Worm (Caenorhabditis elegans) whole organism, young adult: ENCODE data around the gene F01F1.11.

ENCODE experiments used
- B0019.2 ChIP-seq: fragments of 200-800 bp; sonication (Bioruptor generic); conservative IDR thresholded peaks from 2 replicates; pipeline ENCODE4 v1.3.6; 2022; ENCODE audit warnings: missing genetic modification reagents, missing genetic modification characterization, missing compliant biosample characterization
- B0336.3 ChIP-seq: fragments of 200-800 bp; sonication (Bioruptor generic); IDR thresholded peaks from 2 replicates; pipeline ENCODE4 v1.3.6; 2022; ENCODE audit warnings: missing genetic modification characterization, missing compliant biosample characterization
- F33H1.4 ChIP-seq: fragments of 200-800 bp; sonication (Bioruptor generic); IDR thresholded peaks from 2 replicates; pipeline ENCODE4 v1.3.6; 2022; ENCODE audit warnings: missing genetic modification reagents, missing genetic modification characterization, missing compliant biosample characterization
- F55B11.4 ChIP-seq: sonication (generic microtip); optimal IDR thresholded peaks from 2 replicates; lab custom pipeline; 2016; ENCODE audit warnings: missing compliant biosample characterization, missing genetic modification characterization, borderline replicate concordance; ENCODE audit not compliant: insufficient read depth
- F57C9.4 ChIP-seq: sonication (generic microtip); optimal IDR thresholded peaks from 2 replicates; lab custom pipeline; 2017; ENCODE audit warnings: mild to moderate bottlenecking, missing genetic modification characterization, missing compliant biosample characterization
- K11D2.4 ChIP-seq: fragments of 200-800 bp; sonication (Bioruptor generic); IDR thresholded peaks from 2 replicates; pipeline ENCODE4 v1.3.6; 2022; ENCODE audit warnings: missing genetic modification reagents, missing genetic modification characterization, missing compliant biosample characterization
- Y53F4B.3 ChIP-seq: fragments of 200-800 bp; sonication (Bioruptor generic); IDR thresholded peaks from 2 replicates; pipeline ENCODE4 v1.3.6; 2022; ENCODE audit warnings: missing genetic modification reagents, missing genetic modification characterization, missing compliant biosample characterization
- Y53G8AR.9 ChIP-seq: fragments of 200-800 bp; sonication (Bioruptor generic); conservative IDR thresholded peaks from 2 replicates; pipeline ENCODE4 v1.3.6; 2022; ENCODE audit warnings: missing genetic modification reagents, missing genetic modification characterization, missing compliant biosample characterization
- Y56A3A.18 ChIP-seq: fragments of 200-800 bp; sonication (Bioruptor generic); IDR thresholded peaks from 2 replicates; pipeline ENCODE4 v1.3.6; 2022; ENCODE audit warnings: missing genetic modification reagents, missing genetic modification characterization, missing compliant biosample characterization
- Y67H2A.10 ChIP-seq: fragments of 200-800 bp; sonication (Bioruptor generic); conservative IDR thresholded peaks from 2 replicates; pipeline ENCODE4 v1.3.6; 2022; ENCODE audit warnings: missing genetic modification reagents, missing genetic modification characterization, missing compliant biosample characterization
- Y95B8A.8 ChIP-seq: fragments of 200-800 bp; sonication (Bioruptor generic); IDR thresholded peaks from 2 replicates; pipeline ENCODE4 v1.3.6; 2022; ENCODE audit warnings: missing genetic modification reagents, missing genetic modification characterization, missing compliant biosample characterization
- ZK185.1 ChIP-seq: sonication (generic microtip); optimal IDR thresholded peaks from 2 replicates; lab custom pipeline; 2016; ENCODE audit warnings: mild to moderate bottlenecking, missing genetic modification characterization, missing compliant biosample characterization; ENCODE audit not compliant: poor library complexity, severe bottlenecking
- akir-1 ChIP-seq: fragments of 200-800 bp; sonication (Bioruptor generic); optimal IDR thresholded peaks from 2 replicates; lab custom pipeline; 2018; ENCODE audit warnings: mild to moderate bottlenecking, missing genetic modification characterization, moderate library complexity, missing compliant biosample characterization
- ama-1 ChIP-seq, 3 experiments: fragments of 150-350 bp in 1 of 3; sonication (generic microtip) in 2 of 3; optimal IDR thresholded peaks; 2 replicates each; lab custom pipeline; 2014 to 2018; ENCODE audit warnings: missing biosample characterization in 2 of 3, missing genetic modification characterization in 2 of 3, missing genetic modification reagents in 2 of 3
- cebp-1 ChIP-seq, 2 experiments: fragments of 200-800 bp in 1 of 2; sonication (Bioruptor generic) in 1 of 2; sonication (generic microtip) in 1 of 2; IDR thresholded peaks in 1 of 2; optimal IDR thresholded peaks in 1 of 2; 2 replicates each; pipeline versions ENCODE4 v1.3.6 to Lab custom; 2017 to 2022; ENCODE audit warnings: missing compliant biosample characterization in 2 of 2, missing genetic modification characterization in 2 of 2, mild to moderate bottlenecking in 1 of 2, missing genetic modification reagents in 1 of 2, moderate library complexity in 1 of 2
- chd-7 ChIP-seq: sonication (generic microtip); optimal IDR thresholded peaks from 2 replicates; lab custom pipeline; 2016; ENCODE audit warnings: mild to moderate bottlenecking, missing genetic modification characterization, moderate library complexity, missing compliant biosample characterization
- dox-1 ChIP-seq: fragments of 200-800 bp; sonication (Bioruptor generic); IDR thresholded peaks from 2 replicates; pipeline ENCODE4 v1.3.6; 2022; ENCODE audit warnings: missing genetic modification reagents, missing genetic modification characterization, missing compliant biosample characterization
- egl-44 ChIP-seq: fragments of 200-800 bp; sonication (Bioruptor generic); IDR thresholded peaks from 2 replicates; pipeline ENCODE4 v1.3.6; 2022; ENCODE audit warnings: missing genetic modification reagents, missing genetic modification characterization, missing compliant biosample characterization
- egrh-3 ChIP-seq: fragments of 200-800 bp; sonication (Bioruptor generic); IDR thresholded peaks from 2 replicates; pipeline ENCODE4 v1.3.6; 2022; ENCODE audit warnings: missing genetic modification reagents, missing genetic modification characterization, missing compliant biosample characterization
- hmg-20 ChIP-seq: fragments of 200-800 bp; sonication (Bioruptor generic); IDR thresholded peaks from 2 replicates; pipeline ENCODE4 v1.3.6; 2022; ENCODE audit warnings: missing genetic modification reagents, missing genetic modification characterization, missing compliant biosample characterization
- hrde-1 ChIP-seq: sonication (generic microtip); optimal IDR thresholded peaks from 2 replicates; lab custom pipeline; 2016; ENCODE audit warnings: missing genetic modification characterization, mild to moderate bottlenecking, missing compliant biosample characterization, moderate library complexity, missing genotype, missing genetic modification reagents, borderline replicate concordance
- lir-1 ChIP-seq: fragments of 200-800 bp; sonication (Bioruptor generic); conservative IDR thresholded peaks from 2 replicates; pipeline ENCODE4 v1.3.6; 2022; ENCODE audit warnings: missing genetic modification reagents, missing genetic modification characterization, missing compliant biosample characterization
- lsl-1 ChIP-seq: fragments of 200-800 bp; sonication (Bioruptor generic); optimal IDR thresholded peaks from 2 replicates; lab custom pipeline; 2018; ENCODE audit warnings: mild to moderate bottlenecking, missing genetic modification characterization, moderate library complexity, missing compliant biosample characterization
- madf-3 ChIP-seq: fragments of 200-800 bp; sonication (Bioruptor generic); IDR thresholded peaks from 2 replicates; pipeline ENCODE4 v1.3.6; 2022; ENCODE audit warnings: missing genetic modification reagents, missing genetic modification characterization, missing compliant biosample characterization
- madf-6 ChIP-seq: fragments of 200-800 bp; sonication (Bioruptor generic); IDR thresholded peaks from 2 replicates; pipeline ENCODE4 v1.3.6; 2022; ENCODE audit warnings: missing genetic modification reagents, missing genetic modification characterization, missing compliant biosample characterization
- madf-8 ChIP-seq: fragments of 200-800 bp; sonication (Bioruptor generic); conservative IDR thresholded peaks from 2 replicates; pipeline ENCODE4 v1.3.6; 2022; ENCODE audit warnings: missing genetic modification reagents, missing genetic modification characterization, missing compliant biosample characterization
- mcd-1 ChIP-seq: fragments of 200-800 bp; sonication (Bioruptor generic); IDR thresholded peaks from 2 replicates; pipeline ENCODE4 v1.3.6; 2022; ENCODE audit warnings: missing genetic modification reagents, missing genetic modification characterization, missing compliant biosample characterization
- mel-28 ChIP-seq: sonication (generic microtip); optimal IDR thresholded peaks from 2 replicates; lab custom pipeline; 2016; ENCODE audit warnings: borderline replicate concordance, mild to moderate bottlenecking, missing genetic modification characterization, missing compliant biosample characterization
- nfyb-1 ChIP-seq: fragments of 200-800 bp; sonication (Bioruptor generic); IDR thresholded peaks from 2 replicates; pipeline ENCODE4 v1.3.6; 2022; ENCODE audit warnings: missing genetic modification reagents, missing genetic modification characterization, missing compliant biosample characterization
- pbrm-1 ChIP-seq: fragments of 200-800 bp; sonication (Bioruptor generic); IDR thresholded peaks from 2 replicates; pipeline ENCODE4 v1.3.6; 2022; ENCODE audit warnings: missing genetic modification reagents, missing genetic modification characterization, missing compliant biosample characterization
- snpc-1.1 ChIP-seq: sonication (generic microtip); optimal IDR thresholded peaks from 2 replicates; lab custom pipeline; 2017; ENCODE audit warnings: missing genetic modification characterization, mild to moderate bottlenecking, missing compliant biosample characterization, antibody characterized with exemption, moderate library complexity, missing genotype, missing genetic modification reagents; ENCODE audit not compliant: insufficient read depth
- tbx-9 ChIP-seq: sonication (generic microtip); optimal IDR thresholded peaks from 2 replicates; lab custom pipeline; 2016; ENCODE audit warnings: borderline replicate concordance, missing genetic modification characterization, inconsistent platforms, missing compliant biosample characterization
- tlf-1 ChIP-seq: fragments of 200-800 bp; sonication (Bioruptor generic); optimal IDR thresholded peaks from 2 replicates; lab custom pipeline; 2018; ENCODE audit warnings: mild to moderate bottlenecking, missing genetic modification characterization, missing compliant biosample characterization
- zfh-2 ChIP-seq: fragments of 200-800 bp; sonication (Bioruptor generic); conservative IDR thresholded peaks from 2 replicates; pipeline ENCODE4 v1.3.6; 2022; ENCODE audit warnings: missing genetic modification reagents, missing genetic modification characterization, missing compliant biosample characterization
- ztf-18 ChIP-seq: sonication (generic microtip); optimal IDR thresholded peaks from 2 replicates; lab custom pipeline; 2016; ENCODE audit warnings: missing genotype, mild to moderate bottlenecking, missing genetic modification characterization, missing compliant biosample characterization

Gene F01F1.11

ce11 chrIII:5833376-5833775, 38.3 kb downstream of the F01F1.11 start, which contains the start of the genes R12B2.13 and mdt-15:
Gene R12B2.13 (minus strand): TSS chrIII:5833476.
Gene mdt-15 (minus strand): TSS chrIII:5833751.
- TF ChIP-seq pbrm-1 (0 out of 2 replicates have a peak, but pooled peaks have one; percentile 26), Y53G8AR.9 (0 out of 2 replicates have a peak, but pooled peaks have one; percentile 41), madf-3 (GFP tag; lab: Robert Waterston, UW) (no peak)

ce11 chrIII:5832442-5832841, 39.2 kb downstream of the F01F1.11 start:
- peak; percentile 65 for TF ChIP-seq zfh-2
- no peak for TF ChIP-seq ztf-18 (tag; lab: Kevin White, UChicago)
- peak; percentile 8; the same call in 1 of the 2 replicates for TF ChIP-seq F33H1.4 (GFP tag; lab: Robert Waterston, UW)
- TF ChIP-seq chd-7 (tag; lab: Kevin White, UChicago) = peak; percentile 10
- no peak for TF ChIP-seq Y56A3A.18 (GFP tag; lab: Robert Waterston, UW)
- TF ChIP-seq F55B11.4 = no peak
- peak; percentile 18; the same call in 1 of the 2 replicates for TF ChIP-seq egrh-3
- no peak for TF ChIP-seq hmg-20

ce11 chrIII:5828065-5828464, 43.6 kb downstream of the F01F1.11 start:
- TF ChIP-seq dox-1 (GFP tag; lab: Robert Waterston, UW) (0 out of 2 replicates have a peak, but pooled peaks have one; percentile 5), tbx-9 (tag; lab: Kevin White, UChicago) (no peak), madf-3 (GFP tag; lab: Robert Waterston, UW) (peak; percentile 76), mel-28 (tag; lab: Kevin White, UChicago) (no peak), hrde-1 (tag; lab: Kevin White, UChicago) (no peak), Y95B8A.8 (GFP tag; lab: Robert Waterston, UW) (peak; percentile 50; the same call in 1 of the 2 replicates), lir-1 (0 out of 2 replicates have a peak, but pooled peaks have one; percentile 5), F55B11.4 (no peak), Y67H2A.10 (peak; percentile 43; the same call in 1 of the 2 replicates), B0336.3 (peak; percentile 52; the same call in 1 of the 2 replicates), ZK185.1 (tag; lab: Kevin White, UChicago) (peak; percentile 0), K11D2.4 (GFP tag; lab: Robert Waterston, UW) (0 out of 2 replicates have a peak, but pooled peaks have one; percentile 14), lsl-1 (no peak), Y53F4B.3 (GFP tag; lab: Robert Waterston, UW) (no peak), madf-6 (GFP tag; lab: Robert Waterston, UW) (0 out of 2 replicates have a peak, but pooled peaks have one; percentile 6), egl-44 (GFP tag; lab: Robert Waterston, UW) (0 out of 2 replicates have a peak, but pooled peaks have one; percentile 12), tlf-1 (no peak), ama-1 (optimal IDR thresholded peaks at IDR 0.05; lab: Kevin White, UChicago) (no peak), ama-1 (GFP tag; optimal IDR thresholded peaks at IDR 0.05; lab: Kevin White, UChicago) (no peak), cebp-1 (GFP tag; IDR thresholded peaks at IDR 0.05; lab: Robert Waterston, UW) (no peak), cebp-1 (tag; optimal IDR thresholded peaks at IDR 0.05; lab: Kevin White, UChicago) (peak; percentile 8), B0019.2 (GFP tag; lab: Robert Waterston, UW) (no peak), F57C9.4 (tag; lab: Kevin White, UChicago) (no peak), nfyb-1 (GFP tag; lab: Robert Waterston, UW) (no peak), snpc-1.1 (tag; lab: Kevin White, UChicago) (no peak), akir-1 (GFP tag; lab: Kevin White, UChicago) (no peak), madf-8 (GFP tag; lab: Robert Waterston, UW) (no peak), mcd-1 (GFP tag; lab: Robert Waterston, UW) (no peak)
